Worm (Caenorhabditis elegans): ENCODE measurements around the gene aat-4.

DNA sequence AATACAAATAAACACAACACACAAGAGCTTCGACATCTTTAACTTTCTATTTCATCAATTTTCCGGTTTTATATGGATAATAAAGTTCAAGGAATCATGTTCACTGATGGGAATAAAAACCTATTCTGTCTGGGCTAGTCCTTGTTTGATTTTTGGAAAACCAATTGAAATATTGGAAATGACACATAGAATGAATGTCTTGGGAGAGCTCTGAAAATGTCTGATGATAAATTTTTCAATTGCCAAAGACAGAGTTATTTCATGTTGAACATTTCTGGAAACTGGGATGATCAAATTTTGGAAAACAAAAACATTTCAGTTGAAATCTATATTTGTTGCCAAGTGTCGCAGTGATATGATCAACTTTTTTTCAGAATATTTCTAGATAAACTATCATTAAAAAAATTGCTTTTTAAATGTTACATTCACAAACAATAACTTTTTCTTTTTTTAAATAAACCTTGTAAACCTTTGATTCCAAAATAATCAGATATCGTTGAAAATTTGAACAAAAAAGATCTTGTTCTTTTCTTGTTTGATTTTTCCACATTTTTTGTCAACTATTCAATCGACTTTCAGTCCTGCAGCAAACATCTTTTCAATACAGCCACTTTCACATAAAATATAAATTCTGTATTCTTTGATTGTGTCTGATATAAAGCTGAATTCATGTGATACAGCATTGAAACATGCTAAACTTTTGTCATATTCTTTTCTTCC lies 37.9 kb downstream of the aat-4 start, which contains the start of the genes F58F9.6 and F58F9.8:
- TF ChIP-seq flt-1 (GFP tag; IDR thresholded peaks at IDR 0.05): no peak
- no peak for TF ChIP-seq scrt-1 (GFP tag; IDR thresholded peaks at IDR 0.05)
- TF ChIP-seq ama-1 (optimal IDR thresholded peaks at IDR 0.05): no peak
- no peak for TF ChIP-seq ets-7 (tag; optimal IDR thresholded peaks at IDR 0.05)
- TF ChIP-seq aly-1 (tag; optimal IDR thresholded peaks at IDR 0.05): no peak
- TF ChIP-seq ceh-36 (tag; optimal IDR thresholded peaks at IDR 0.05): no peak
- no peak for TF ChIP-seq tbx-11 (GFP tag; IDR thresholded peaks at IDR 0.05)
- TF ChIP-seq hmg-4 (GFP tag; optimal IDR thresholded peaks at IDR 0.05): no peak
- TF ChIP-seq hnd-1 (tag; optimal IDR thresholded peaks at IDR 0.05): no peak
- no peak for TF ChIP-seq tbx-37 (GFP tag; conservative IDR thresholded peaks at IDR 0.05)
- no peak for TF ChIP-seq sea-1 (GFP tag; conservative IDR thresholded peaks at IDR 0.05)
- TF ChIP-seq hmbx-1 (tag; optimal IDR thresholded peaks at IDR 0.05): no peak
- TF ChIP-seq pes-1 (GFP tag; IDR thresholded peaks at IDR 0.05): no peak
- no peak for TF ChIP-seq F13C5.2 (tag; optimal IDR thresholded peaks at IDR 0.05)
